Worm (Caenorhabditis elegans): ENCODE data around the gene C16C8.5.

Gene C16C8.5

DNA sequence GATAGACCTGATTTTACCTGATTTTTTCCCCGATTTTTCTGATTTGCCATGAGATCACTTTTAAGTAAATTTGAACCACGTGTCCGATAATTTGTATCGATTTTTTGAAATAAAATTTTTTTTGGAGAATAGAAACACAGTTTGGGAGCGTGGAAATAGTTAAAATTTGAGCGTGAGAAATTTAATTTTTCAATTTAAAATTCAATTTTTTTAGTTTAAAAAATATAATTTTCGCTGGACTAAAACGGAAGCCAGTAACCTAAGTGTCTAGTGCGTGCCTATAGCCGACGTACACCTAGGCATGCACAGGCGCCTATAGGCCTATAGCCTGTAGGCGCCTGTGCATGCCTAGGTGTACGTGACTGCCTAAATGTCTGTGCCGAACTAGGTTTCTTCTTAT, 46.0 kb downstream of the C16C8.5 start, which contains the start of gene nep-9:
nep-9 (minus strand) TSS at position 101 of the 400 bp plus-strand sequence.
- TF ChIP-seq ham-2 (GFP tag; optimal IDR thresholded peaks at IDR 0.05) = no peak
- TF ChIP-seq zip-8 (tag; optimal IDR thresholded peaks at IDR 0.05) = no peak
- TF ChIP-seq bed-3 (GFP tag; optimal IDR thresholded peaks at IDR 0.05) = no peak
- TF ChIP-seq lsy-2 (tag; optimal IDR thresholded peaks at IDR 0.05) = no peak
- no peak for TF ChIP-seq snpc-4 (tag; optimal IDR thresholded peaks at IDR 0.05)
- no peak for TF ChIP-seq mab-5 (tag; optimal IDR thresholded peaks at IDR 0.05)
- TF ChIP-seq nhr-2 (tag; optimal IDR thresholded peaks at IDR 0.05) = no peak
- TF ChIP-seq nhr-28 (tag; optimal IDR thresholded peaks at IDR 0.05) = no peak
- TF ChIP-seq nhr-76 (tag; optimal IDR thresholded peaks at IDR 0.05) = no peak

DNA sequence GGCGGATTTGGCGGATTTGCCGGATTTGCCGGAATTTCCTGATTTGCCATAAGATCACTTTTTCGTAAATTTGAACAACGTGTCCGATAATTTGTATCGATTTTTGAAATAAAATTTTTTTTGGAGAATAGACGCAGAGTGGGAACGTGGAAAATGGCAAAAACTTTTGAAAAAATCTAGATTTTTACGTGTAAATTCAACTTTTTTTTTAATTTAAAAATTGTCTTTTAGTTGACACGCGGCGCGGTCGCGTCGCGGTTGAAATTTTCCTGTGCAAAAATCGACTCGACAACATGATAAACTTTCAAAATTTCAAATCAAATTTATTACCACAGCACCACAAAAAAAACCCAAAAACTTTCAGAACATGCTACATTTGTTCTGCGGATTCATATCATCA, 49.7 kb downstream of the C16C8.5 start, which contains the start of gene nep-20:
nep-20 (minus strand) TSS at position 101 of the 400 bp plus-strand sequence.
- TF ChIP-seq elt-1 (tag; optimal IDR thresholded peaks at IDR 0.05; ENCODE audit: borderline replicate concordance, insufficient read depth) = no peak
- TF ChIP-seq elt-3 (tag; optimal IDR thresholded peaks at IDR 0.05) = no peak
- TF ChIP-seq mls-2 (tag; optimal IDR thresholded peaks at IDR 0.05) = no peak
- no peak for TF ChIP-seq unc-39 (tag; optimal IDR thresholded peaks at IDR 0.05)
- TF ChIP-seq drap-1 (GFP tag; optimal IDR thresholded peaks at IDR 0.05) = no peak
- no peak for TF ChIP-seq mab-5 (tag; optimal IDR thresholded peaks at IDR 0.05)
- no peak for TF ChIP-seq ceh-83 (GFP tag; optimal IDR thresholded peaks at IDR 0.05)
- TF ChIP-seq lsy-2 (tag; optimal IDR thresholded peaks at IDR 0.05) = no peak
- TF ChIP-seq ham-2 (GFP tag; optimal IDR thresholded peaks at IDR 0.05) = no peak
- no peak for TF ChIP-seq sem-2 (GFP tag; optimal IDR thresholded peaks at IDR 0.05)
- no peak for TF ChIP-seq cnd-1 (tag; optimal IDR thresholded peaks at IDR 0.05)
- TF ChIP-seq unc-62 (GFP tag; optimal IDR thresholded peaks at IDR 0.05) = no peak
- no peak for TF ChIP-seq tbx-8 (GFP tag; optimal IDR thresholded peaks at IDR 0.05)
- no peak for TF ChIP-seq zip-8 (tag; optimal IDR thresholded peaks at IDR 0.05)
- TF ChIP-seq lin-13 (tag; optimal IDR thresholded peaks at IDR 0.05) = no peak
- TF ChIP-seq blmp-1 (tag; optimal IDR thresholded peaks at IDR 0.05) = no peak
- TF ChIP-seq hlh-1 (tag; optimal IDR thresholded peaks at IDR 0.05) = no peak

Data from whole organism, mixed stage, embryonic.